Worm (Caenorhabditis elegans) whole organism, early embryonic: Measurements from ENCODE around the gene saps-1.

Experiments used
- B0310.2 ChIP-seq: sonication (generic microtip); optimal IDR thresholded peaks from 2 replicates; lab custom pipeline; 2016; ENCODE audit warnings: mild to moderate bottlenecking, missing genetic modification characterization, missing compliant biosample characterization
- F13C5.2 ChIP-seq: sonication (generic microtip); optimal IDR thresholded peaks from 2 replicates; lab custom pipeline; 2017; ENCODE audit warnings: mild to moderate bottlenecking, missing genetic modification characterization, inconsistent platforms, missing compliant biosample characterization
- aly-1 ChIP-seq: sonication (generic microtip); optimal IDR thresholded peaks from 2 replicates; lab custom pipeline; 2016; ENCODE audit warnings: missing genetic modification characterization, missing compliant biosample characterization
- ama-1 ChIP-seq: fragments of 150-350 bp; optimal IDR thresholded peaks from 2 replicates; lab custom pipeline; 2014
- ceh-36 ChIP-seq: sonication (generic microtip); optimal IDR thresholded peaks from 2 replicates; lab custom pipeline; 2016; ENCODE audit warnings: missing genetic modification characterization, inconsistent platforms, missing compliant biosample characterization
- ets-7 ChIP-seq: sonication (generic microtip); optimal IDR thresholded peaks from 2 replicates; lab custom pipeline; 2016; ENCODE audit warnings: missing genotype, missing genetic modification characterization, missing compliant biosample characterization
- flt-1 ChIP-seq: fragments of 200-800 bp; sonication (Bioruptor generic); IDR thresholded peaks from 2 replicates; pipeline ENCODE4 v1.3.6; 2022; ENCODE audit warnings: missing genetic modification characterization, missing compliant biosample characterization
- hmbx-1 ChIP-seq: sonication (generic microtip); optimal IDR thresholded peaks from 2 replicates; lab custom pipeline; 2016; ENCODE audit warnings: mild to moderate bottlenecking, missing genetic modification characterization, missing compliant biosample characterization
- hmg-4 ChIP-seq: fragments of 200-800 bp; sonication (Bioruptor generic); optimal IDR thresholded peaks from 2 replicates; lab custom pipeline; 2018; ENCODE audit warnings: mild to moderate bottlenecking, missing genetic modification characterization, missing compliant biosample characterization
- hnd-1 ChIP-seq: sonication (generic microtip); optimal IDR thresholded peaks from 2 replicates; lab custom pipeline; 2016; ENCODE audit warnings: missing genetic modification characterization, missing compliant biosample characterization
- pes-1 ChIP-seq: fragments of 200-800 bp; sonication (Bioruptor generic); IDR thresholded peaks from 2 replicates; pipeline ENCODE4 v1.3.6; 2022; ENCODE audit warnings: missing genetic modification reagents, missing genetic modification characterization, missing compliant biosample characterization
- scrt-1 ChIP-seq: fragments of 200-800 bp; sonication (Bioruptor generic); IDR thresholded peaks from 2 replicates; pipeline ENCODE4 v1.3.6; 2022; ENCODE audit warnings: missing genetic modification characterization, missing compliant biosample characterization
- tbx-11 ChIP-seq: fragments of 200-800 bp; sonication (Bioruptor generic); IDR thresholded peaks from 2 replicates; pipeline ENCODE4 v1.3.6; 2022; ENCODE audit warnings: missing genetic modification characterization, missing compliant biosample characterization
- tra-4 ChIP-seq: sonication (generic microtip); optimal IDR thresholded peaks from 2 replicates; lab custom pipeline; 2017; ENCODE audit warnings: missing genetic modification characterization, missing compliant biosample characterization

ce11 chrII:11333375-11333774 lies 35.9 kb downstream of the saps-1 start:
- TF ChIP-seq hmg-4 (GFP tag; lab: Kevin White, UChicago): no peak
- TF ChIP-seq ama-1 (lab: Kevin White, UChicago): no peak
- no peak for TF ChIP-seq scrt-1 (GFP tag; lab: Robert Waterston, UW)
- TF ChIP-seq B0310.2 (tag; lab: Kevin White, UChicago): no peak
- no peak for TF ChIP-seq tbx-11 (GFP tag; lab: Robert Waterston, UW)
- TF ChIP-seq flt-1 (GFP tag; lab: Robert Waterston, UW): no peak
- TF ChIP-seq F13C5.2 (tag; lab: Kevin White, UChicago): no peak
- no peak for TF ChIP-seq tra-4 (tag; lab: Kevin White, UChicago)
- no peak for TF ChIP-seq pes-1 (GFP tag; lab: Robert Waterston, UW)
- TF ChIP-seq ets-7 (tag; lab: Kevin White, UChicago): no peak
- TF ChIP-seq hmbx-1 (tag; lab: Kevin White, UChicago): no peak
- no peak for TF ChIP-seq ceh-36 (tag; lab: Kevin White, UChicago)
- TF ChIP-seq aly-1 (tag; lab: Kevin White, UChicago): no peak
- no peak for TF ChIP-seq hnd-1 (tag; lab: Kevin White, UChicago)
